Worm (Caenorhabditis elegans) whole organism, mixed stage, embryonic: ENCODE data around the gene casy-1.

Source experiments
- blmp-1 ChIP-seq: fragments of 150-350 bp; optimal IDR thresholded peaks from 2 replicates; lab custom pipeline; 2014; ENCODE audit warnings: missing biosample characterization, missing genetic modification characterization
- cnd-1 ChIP-seq: fragments of 200-800 bp; sonication (Bioruptor generic); optimal IDR thresholded peaks from 2 replicates; lab custom pipeline; 2018; ENCODE audit warnings: mild to moderate bottlenecking, missing genetic modification characterization, missing compliant biosample characterization
- lin-13 ChIP-seq: fragments of 150-350 bp; optimal IDR thresholded peaks from 2 replicates; lab custom pipeline; 2014; ENCODE audit warnings: missing biosample characterization, missing genetic modification characterization
- nhr-237 ChIP-seq: fragments of 150-350 bp; optimal IDR thresholded peaks from 2 replicates; lab custom pipeline; 2014; ENCODE audit warnings: missing biosample characterization, missing genetic modification characterization
- nhr-28 ChIP-seq: fragments of 150-350 bp; optimal IDR thresholded peaks from 2 replicates; lab custom pipeline; 2014; ENCODE audit warnings: missing biosample characterization, missing genetic modification characterization
- sem-2 ChIP-seq: fragments of 200-800 bp; sonication (Bioruptor generic); optimal IDR thresholded peaks from 2 replicates; lab custom pipeline; 2018; ENCODE audit warnings: mild to moderate bottlenecking, missing genetic modification characterization, missing compliant biosample characterization
- unc-62 ChIP-seq: fragments of 150-350 bp; optimal IDR thresholded peaks from 2 replicates; lab custom pipeline; 2014; ENCODE audit warnings: missing biosample characterization, missing genetic modification reagents, missing genetic modification characterization
- ztf-11 ChIP-seq: fragments of 150-350 bp; optimal IDR thresholded peaks from 2 replicates; lab custom pipeline; 2014; ENCODE audit warnings: missing biosample characterization, missing genetic modification characterization

DNA sequence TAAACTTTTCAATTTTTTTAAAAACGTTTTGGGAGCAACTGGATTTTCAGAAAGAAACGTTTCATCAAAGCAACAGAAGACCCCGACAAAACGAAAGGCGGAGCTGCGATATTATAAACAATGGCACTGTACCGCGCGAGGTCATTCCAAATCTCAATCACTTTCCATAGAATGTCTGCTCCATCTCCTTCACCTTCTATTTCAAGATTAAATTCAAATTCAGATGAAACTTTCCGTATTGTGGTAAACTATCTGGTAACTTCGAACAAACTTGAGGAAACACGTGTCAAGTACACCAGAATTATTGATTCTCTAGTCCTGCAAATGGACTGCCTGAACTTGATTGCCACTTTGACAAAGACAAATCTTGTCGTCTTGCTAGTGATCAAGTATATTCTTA lies 15.7 kb downstream of the casy-1 start, which contains the start of gene F28B12.6:
- TF ChIP-seq unc-62 (GFP tag; lab: Kevin White, UChicago) (no peak), lin-13 (tag; lab: Kevin White, UChicago) (no peak), nhr-28 (tag; lab: Kevin White, UChicago) (no peak), nhr-237 (tag; lab: Kevin White, UChicago) (no peak), blmp-1 (tag; lab: Kevin White, UChicago) (no peak), cnd-1 (tag; lab: Kevin White, UChicago) (no peak), ztf-11 (no peak), sem-2 (GFP tag; lab: Kevin White, UChicago) (no peak)
